Worm (Caenorhabditis elegans) whole organism, late embryonic: ENCODE data around the gene ZK380.2.
A peak's percentile ranks its signal among the peaks of the same experiment; 100 is the strongest.

Experiments
- C08G9.2 ChIP-seq: sonication (generic microtip); optimal IDR thresholded peaks from 2 replicates; lab custom pipeline; 2016; ENCODE audit warnings: mild to moderate bottlenecking, missing genetic modification characterization, moderate library complexity, missing compliant biosample characterization
- F13H6.1 ChIP-seq: sonication (generic microtip); optimal IDR thresholded peaks from 2 replicates; lab custom pipeline; 2016; ENCODE audit warnings: missing genetic modification characterization, missing compliant biosample characterization
- K02D7.2 ChIP-seq: sonication (generic microtip); optimal IDR thresholded peaks from 2 replicates; lab custom pipeline; 2017; ENCODE audit warnings: mild to moderate bottlenecking, missing genetic modification characterization, missing compliant biosample characterization
- K09A11.1 ChIP-seq: sonication (generic microtip); optimal IDR thresholded peaks from 2 replicates; lab custom pipeline; 2017; ENCODE audit warnings: antibody characterized with exemption, mild to moderate bottlenecking, missing genetic modification characterization, missing compliant biosample characterization; ENCODE audit not compliant: insufficient read depth
- T23F11.4 ChIP-seq: fragments of 200-800 bp; sonication (Bioruptor generic); optimal IDR thresholded peaks from 2 replicates; lab custom pipeline; 2018; ENCODE audit warnings: mild to moderate bottlenecking, missing genetic modification characterization, missing compliant biosample characterization
- ahr-1 ChIP-seq: sonication (generic microtip); optimal IDR thresholded peaks from 2 replicates; lab custom pipeline; 2016; ENCODE audit warnings: missing genetic modification characterization, missing compliant biosample characterization
- ama-1 ChIP-seq: fragments of 150-350 bp; optimal IDR thresholded peaks from 2 replicates; lab custom pipeline; 2014
- ceh-14 ChIP-seq: sonication (generic microtip); optimal IDR thresholded peaks from 2 replicates; lab custom pipeline; 2016; ENCODE audit warnings: missing genotype, missing genetic modification characterization, missing compliant biosample characterization
- ceh-18 ChIP-seq: sonication (generic microtip); optimal IDR thresholded peaks from 2 replicates; lab custom pipeline; 2016; ENCODE audit warnings: missing genetic modification characterization, missing compliant biosample characterization
- ceh-19 ChIP-seq: fragments of 200-800 bp; sonication (Bioruptor generic); optimal IDR thresholded peaks from 2 replicates; lab custom pipeline; 2018; ENCODE audit warnings: mild to moderate bottlenecking, missing genetic modification characterization, missing compliant biosample characterization
- ceh-2 ChIP-seq: sonication (generic microtip); optimal IDR thresholded peaks from 2 replicates; lab custom pipeline; 2016; ENCODE audit warnings: missing genotype, missing genetic modification characterization, missing compliant biosample characterization
- ceh-22 ChIP-seq: sonication (generic microtip); optimal IDR thresholded peaks from 2 replicates; lab custom pipeline; 2017; ENCODE audit warnings: missing biosample characterization, missing genetic modification characterization
- ceh-24 ChIP-seq: sonication (generic microtip); optimal IDR thresholded peaks from 2 replicates; lab custom pipeline; 2016; ENCODE audit warnings: mild to moderate bottlenecking, missing genetic modification characterization, missing compliant biosample characterization
- ceh-31 ChIP-seq: sonication (generic microtip); optimal IDR thresholded peaks from 2 replicates; lab custom pipeline; 2016; ENCODE audit warnings: missing genetic modification characterization, missing compliant biosample characterization
- ceh-45 ChIP-seq: fragments of 200-800 bp; sonication (Bioruptor generic); IDR thresholded peaks from 2 replicates; pipeline ENCODE4 v1.3.6; 2022; ENCODE audit warnings: missing genetic modification reagents, missing genetic modification characterization, missing compliant biosample characterization
- ceh-48 ChIP-seq: sonication (generic microtip); optimal IDR thresholded peaks from 2 replicates; lab custom pipeline; 2016; ENCODE audit warnings: missing genetic modification characterization, inconsistent platforms, missing compliant biosample characterization
- ceh-6 ChIP-seq: fragments of 200-800 bp; sonication (Bioruptor generic); optimal IDR thresholded peaks from 2 replicates; lab custom pipeline; 2018; ENCODE audit warnings: mild to moderate bottlenecking, missing genetic modification characterization, missing compliant biosample characterization
- ceh-9 ChIP-seq: sonication (generic microtip); optimal IDR thresholded peaks from 2 replicates; lab custom pipeline; 2016; ENCODE audit warnings: mild to moderate bottlenecking, missing genetic modification characterization, inconsistent platforms, missing compliant biosample characterization
- che-1 ChIP-seq: sonication (generic microtip); optimal IDR thresholded peaks from 2 replicates; lab custom pipeline; 2016; ENCODE audit warnings: mild to moderate bottlenecking, missing genetic modification characterization, missing compliant biosample characterization
- dmd-4 ChIP-seq: sonication (generic microtip); optimal IDR thresholded peaks from 2 replicates; lab custom pipeline; 2016; ENCODE audit warnings: borderline replicate concordance, missing genetic modification characterization, missing compliant biosample characterization
- dve-1 ChIP-seq: sonication (generic microtip); optimal IDR thresholded peaks from 2 replicates; lab custom pipeline; 2017; ENCODE audit warnings: antibody characterized with exemption, mild to moderate bottlenecking, missing genetic modification characterization, missing compliant biosample characterization
- elt-2 ChIP-seq: sonication (generic microtip); optimal IDR thresholded peaks from 2 replicates; lab custom pipeline; 2016; ENCODE audit warnings: missing genetic modification reagents, missing genetic modification characterization, missing compliant biosample characterization
- fax-1 ChIP-seq: sonication (generic microtip); optimal IDR thresholded peaks from 2 replicates; lab custom pipeline; 2016; ENCODE audit warnings: missing genotype, missing genetic modification characterization, missing compliant biosample characterization
- fkh-6 ChIP-seq: sonication (generic microtip); optimal IDR thresholded peaks from 2 replicates; lab custom pipeline; 2016; ENCODE audit warnings: missing genetic modification characterization, missing compliant biosample characterization
- gmeb-2 ChIP-seq: sonication (generic microtip); optimal IDR thresholded peaks from 2 replicates; lab custom pipeline; 2016; ENCODE audit warnings: missing genetic modification characterization, inconsistent platforms, missing compliant biosample characterization
- hlh-13 ChIP-seq: fragments of 200-800 bp; sonication (Bioruptor generic); optimal IDR thresholded peaks from 2 replicates; lab custom pipeline; 2018; ENCODE audit warnings: mild to moderate bottlenecking, missing genetic modification characterization, missing compliant biosample characterization
- hlh-15 ChIP-seq: sonication (generic microtip); optimal IDR thresholded peaks from 2 replicates; lab custom pipeline; 2016; ENCODE audit warnings: missing genetic modification characterization, missing compliant biosample characterization
- hlh-30 ChIP-seq: sonication (generic microtip); optimal IDR thresholded peaks from 2 replicates; lab custom pipeline; 2017; ENCODE audit warnings: antibody characterized with exemption, missing genetic modification characterization, missing compliant biosample characterization; ENCODE audit not compliant: insufficient read depth
- hlh-8 ChIP-seq: sonication (generic microtip); optimal IDR thresholded peaks from 2 replicates; lab custom pipeline; 2016; ENCODE audit warnings: missing genotype, missing genetic modification characterization, missing compliant biosample characterization
- lim-6 ChIP-seq: sonication (generic microtip); optimal IDR thresholded peaks from 2 replicates; lab custom pipeline; 2016; ENCODE audit warnings: missing genetic modification characterization, missing compliant biosample characterization
- madf-2 ChIP-seq: sonication (generic microtip); optimal IDR thresholded peaks from 2 replicates; lab custom pipeline; 2017; ENCODE audit warnings: missing genetic modification characterization, missing compliant biosample characterization
- mec-3 ChIP-seq: sonication (generic microtip); optimal IDR thresholded peaks from 2 replicates; lab custom pipeline; 2016; ENCODE audit warnings: borderline replicate concordance, missing genetic modification characterization, missing compliant biosample characterization
- nfya-1 ChIP-seq: sonication (generic microtip); optimal IDR thresholded peaks from 2 replicates; lab custom pipeline; 2017; ENCODE audit warnings: missing genetic modification characterization, mild to moderate bottlenecking, missing compliant biosample characterization, antibody characterized with exemption, moderate library complexity
- nhr-11 ChIP-seq: fragments of 150-350 bp; optimal IDR thresholded peaks from 2 replicates; lab custom pipeline; 2014; ENCODE audit warnings: missing biosample characterization, missing genetic modification characterization
- nhr-232 ChIP-seq: sonication (generic microtip); optimal IDR thresholded peaks from 2 replicates; lab custom pipeline; 2016; ENCODE audit warnings: missing genetic modification characterization, missing compliant biosample characterization
- npax-4 ChIP-seq: sonication (generic microtip); optimal IDR thresholded peaks from 2 replicates; lab custom pipeline; 2016; ENCODE audit warnings: missing genetic modification characterization, missing compliant biosample characterization
- odd-2 ChIP-seq: sonication (generic microtip); optimal IDR thresholded peaks from 2 replicates; lab custom pipeline; 2017; ENCODE audit warnings: antibody characterized with exemption, mild to moderate bottlenecking, missing genetic modification characterization, missing compliant biosample characterization
- pag-3 ChIP-seq: sonication (generic microtip); optimal IDR thresholded peaks from 2 replicates; lab custom pipeline; 2016; ENCODE audit warnings: missing compliant biosample characterization, missing genetic modification characterization, borderline replicate concordance
- pax-1 ChIP-seq: fragments of 150-350 bp; optimal IDR thresholded peaks from 2 replicates; lab custom pipeline; 2014; ENCODE audit warnings: missing biosample characterization, missing genetic modification characterization
- pqm-1 ChIP-seq: sonication (generic microtip); optimal IDR thresholded peaks from 2 replicates; lab custom pipeline; 2016; ENCODE audit warnings: missing genetic modification characterization, missing compliant biosample characterization
- pros-1 ChIP-seq: fragments of 150-350 bp; optimal IDR thresholded peaks from 2 replicates; lab custom pipeline; 2014; ENCODE audit warnings: missing biosample characterization, missing genetic modification reagents, missing genetic modification characterization
- rnt-1 ChIP-seq: sonication (generic microtip); optimal IDR thresholded peaks from 2 replicates; lab custom pipeline; 2016; ENCODE audit warnings: missing genetic modification characterization, missing compliant biosample characterization
- sdc-2 ChIP-seq: sonication (generic microtip); optimal IDR thresholded peaks from 2 replicates; lab custom pipeline; 2016; ENCODE audit warnings: missing genotype, missing genetic modification characterization, missing compliant biosample characterization
- syd-9 ChIP-seq: sonication (generic microtip); optimal IDR thresholded peaks from 2 replicates; lab custom pipeline; 2016; ENCODE audit warnings: mild to moderate bottlenecking, missing genetic modification characterization, moderate library complexity, missing compliant biosample characterization
- tbx-7 ChIP-seq: sonication (generic microtip); optimal IDR thresholded peaks from 2 replicates; lab custom pipeline; 2016; ENCODE audit warnings: missing genotype, missing genetic modification characterization, missing compliant biosample characterization
- ttx-3 ChIP-seq: sonication (generic microtip); optimal IDR thresholded peaks from 2 replicates; lab custom pipeline; 2016; ENCODE audit warnings: missing genetic modification reagents, missing genetic modification characterization, missing compliant biosample characterization
- unc-42 ChIP-seq: sonication (generic microtip); optimal IDR thresholded peaks from 2 replicates; lab custom pipeline; 2016; ENCODE audit warnings: missing genotype, missing genetic modification characterization, missing compliant biosample characterization
- unc-55 ChIP-seq: sonication (generic microtip); optimal IDR thresholded peaks from 2 replicates; lab custom pipeline; 2017; ENCODE audit warnings: missing biosample characterization, missing genetic modification reagents, missing genetic modification characterization
- unc-86 ChIP-seq: sonication (generic microtip); optimal IDR thresholded peaks from 2 replicates; lab custom pipeline; 2016; ENCODE audit warnings: missing genetic modification characterization, missing compliant biosample characterization
- zip-5 ChIP-seq: sonication (generic microtip); optimal IDR thresholded peaks from 2 replicates; lab custom pipeline; 2016; ENCODE audit warnings: missing genetic modification characterization, missing compliant biosample characterization

The ZK380.2 gene

ce11 chrX:1623048-1623447, 8.2 kb upstream of the ZK380.2 start:
- no peak for TF ChIP-seq ceh-22 (tag; lab: Kevin White, UChicago)
- TF ChIP-seq F13H6.1 (tag; lab: Kevin White, UChicago): no peak
- no peak for TF ChIP-seq unc-42 (tag; lab: Kevin White, UChicago)
- no peak for TF ChIP-seq dve-1
- no peak for TF ChIP-seq elt-2 (tag; lab: Kevin White, UChicago)
- TF ChIP-seq ceh-18 (tag; lab: Kevin White, UChicago): no peak
- TF ChIP-seq ceh-9 (tag; lab: Kevin White, UChicago): no peak
- TF ChIP-seq fax-1: no peak
- TF ChIP-seq lim-6 (tag; lab: Kevin White, UChicago): no peak
- no peak for TF ChIP-seq gmeb-2
- TF ChIP-seq ama-1 (lab: Kevin White, UChicago): no peak
- no peak for TF ChIP-seq hlh-15
- no peak for TF ChIP-seq ceh-45 (GFP tag; lab: Robert Waterston, UW)
- no peak for TF ChIP-seq tbx-7 (tag; lab: Kevin White, UChicago)
- no peak for TF ChIP-seq mec-3 (tag; lab: Kevin White, UChicago)
- no peak for TF ChIP-seq T23F11.4 (GFP tag; lab: Kevin White, UChicago)
- TF ChIP-seq hlh-30 (tag; lab: Kevin White, UChicago): no peak
- TF ChIP-seq nfya-1: no peak

ce11 chrX:1627013-1627412, 4.3 kb upstream of the ZK380.2 start:
- TF ChIP-seq C08G9.2 (tag; lab: Kevin White, UChicago) (no peak), ttx-3 (tag; lab: Kevin White, UChicago) (peak; percentile 62), unc-86 (tag; lab: Kevin White, UChicago) (peak; percentile 60), npax-4 (no peak), ceh-45 (GFP tag; lab: Robert Waterston, UW) (0 out of 2 replicates have a peak, but pooled peaks have one; percentile 28), pax-1 (tag; lab: Kevin White, UChicago) (no peak), rnt-1 (tag; lab: Kevin White, UChicago) (peak; percentile 82), ceh-24 (tag; lab: Kevin White, UChicago) (no peak), nfya-1 (peak; percentile 93), ama-1 (lab: Kevin White, UChicago) (no peak), nhr-232 (tag; lab: Kevin White, UChicago) (peak; percentile 31), ceh-6 (no peak), hlh-13 (peak; percentile 3), ceh-19 (GFP tag; lab: Kevin White, UChicago) (no peak), ahr-1 (tag; lab: Kevin White, UChicago) (peak; percentile 54), hlh-30 (tag; lab: Kevin White, UChicago) (peak; percentile 17), gmeb-2 (peak; percentile 54), syd-9 (tag; lab: Kevin White, UChicago) (peak; percentile 77), che-1 (tag; lab: Kevin White, UChicago) (peak; percentile 31), sdc-2 (tag; lab: Kevin White, UChicago) (peak; percentile 99), K09A11.1 (tag; lab: Kevin White, UChicago) (peak; percentile 62), pros-1 (tag; lab: Kevin White, UChicago) (peak; percentile 63), ceh-22 (tag; lab: Kevin White, UChicago) (no peak), nhr-11 (tag; lab: Kevin White, UChicago) (no peak), ceh-18 (tag; lab: Kevin White, UChicago) (peak; percentile 97), elt-2 (tag; lab: Kevin White, UChicago) (peak; percentile 72), ceh-31 (tag; lab: Kevin White, UChicago) (peak; percentile 87), fkh-6 (peak; percentile 17), dmd-4 (tag; lab: Kevin White, UChicago) (peak; percentile 17), K02D7.2 (tag; lab: Kevin White, UChicago) (peak; percentile 6), hlh-8 (peak; percentile 37), hlh-15 (peak; percentile 32), unc-55 (GFP tag; lab: Kevin White, UChicago) (no peak), odd-2 (tag; lab: Kevin White, UChicago) (no peak), ceh-48 (tag; lab: Kevin White, UChicago) (peak; percentile 94), zip-5 (peak; percentile 13), mec-3 (tag; lab: Kevin White, UChicago) (no peak), F13H6.1 (tag; lab: Kevin White, UChicago) (peak; percentile 22), pag-3 (tag; lab: Kevin White, UChicago) (no peak), ceh-2 (tag; lab: Kevin White, UChicago) (peak; percentile 50), ceh-14 (tag; lab: Kevin White, UChicago) (peak; percentile 81), pqm-1 (tag; lab: Kevin White, UChicago) (peak; percentile 56), madf-2 (peak; percentile 55)
